Worm (Caenorhabditis elegans): ENCODE results near the gene C14B1.8.

ce11 chrIII:3764584-3764983 lies 45.1 kb upstream of the C14B1.8 start:
- TF ChIP-seq ztf-23 (GFP tag; IDR thresholded peaks at IDR 0.05) = no peak
- no peak for TF ChIP-seq cog-1 (tag; optimal IDR thresholded peaks at IDR 0.05)
- no peak for TF ChIP-seq ref-1 (GFP tag; conservative IDR thresholded peaks at IDR 0.05)
